Fruit fly (Drosophila melanogaster): ENCODE results near the gene LysX.

The LysX gene

dm6 chr3L:1204674-1205547, 9.8 kb upstream of the LysX start, which contains the start of gene CG9119 (continued):
- TF ChIP-seq CG18599 (GFP tag; optimal IDR thresholded peaks at IDR 0.05) (peak; percentile 86), Stat92E (GFP tag; optimal IDR thresholded peaks at IDR 0.05) (no peak), CG9797 (GFP tag; optimal IDR thresholded peaks at IDR 0.05) (no peak), fd3F (GFP tag; optimal IDR thresholded peaks at IDR 0.05) (peak; percentile 47), CG17328 (GFP tag; IDR thresholded peaks at IDR 0.05) (0 out of 2 replicates have a peak, but pooled peaks have one; percentile 24), CG10366 (GFP tag; IDR thresholded peaks at IDR 0.05) (peak; percentile 44), CG18619 (GFP tag; optimal IDR thresholded peaks at IDR 0.05) (peak; percentile 63), Fer1 (GFP tag; optimal IDR thresholded peaks at IDR 0.05) (peak; percentile 76), crc (GFP tag; optimal IDR thresholded peaks at IDR 0.05) (peak; percentile 51), emc (GFP tag; optimal IDR thresholded peaks at IDR 0.05) (peak; percentile 42), CG16863 (GFP tag; optimal IDR thresholded peaks at IDR 0.05) (peak; percentile 58), sr (GFP tag; IDR thresholded peaks at IDR 0.05) (no peak; the same call in 2 of the 3 replicates), cas (GFP tag; IDR thresholded peaks at IDR 0.05) (0 out of 2 replicates have a peak, but pooled peaks have one; percentile 12), CG11093 (GFP tag; IDR thresholded peaks at IDR 0.05) (peak; percentile 51; the same call in 1 of the 3 replicates), wdn (GFP tag; IDR thresholded peaks at IDR 0.05) (0 out of 2 replicates have a peak, but pooled peaks have one; percentile 47), crp (GFP tag; optimal IDR thresholded peaks at IDR 0.05) (no peak), ewg (GFP tag; optimal IDR thresholded peaks at IDR 0.05) (peak; percentile 38), CG5180 (GFP tag; optimal IDR thresholded peaks at IDR 0.05) (peak; percentile 41), Oaz (GFP tag; IDR thresholded peaks at IDR 0.05) (no peak), CG8359 (GFP tag; optimal IDR thresholded peaks at IDR 0.05; ENCODE audit: borderline replicate concordance) (peak; percentile 17), pnt (GFP tag; optimal IDR thresholded peaks at IDR 0.05) (peak; percentile 64), Chrac-16 (GFP tag; optimal IDR thresholded peaks at IDR 0.05) (peak; percentile 42), CG1233 (GFP tag; optimal IDR thresholded peaks at IDR 0.05) (peak; percentile 66), B-H1 (GFP tag; IDR thresholded peaks at IDR 0.05) (0 out of 3 replicates have a peak, but pooled peaks have one; percentile 30), row (GFP tag; IDR thresholded peaks at IDR 0.05) (peak; percentile 89), NC2α (GFP tag; optimal IDR thresholded peaks at IDR 0.05) (peak; percentile 21), tap (tag; optimal IDR thresholded peaks at IDR 0.05) (peak; percentile 49), CG9876 (GFP tag; optimal IDR thresholded peaks at IDR 0.05) (peak; percentile 57), CG17385 (GFP tag; optimal IDR thresholded peaks at IDR 0.05) (peak; percentile 60), Six4 (GFP tag; optimal IDR thresholded peaks at IDR 0.05) (peak; percentile 54), phol (tag; optimal IDR thresholded peaks at IDR 0.05) (peak; percentile 60), ems (GFP tag; optimal IDR thresholded peaks at IDR 0.05) (peak; percentile 35), Fer3 (tag; optimal IDR thresholded peaks at IDR 0.05) (peak; percentile 47), sens-2 (GFP tag; IDR thresholded peaks at IDR 0.05) (no peak), CG11504 (tag; optimal IDR thresholded peaks at IDR 0.05) (peak; percentile 75), CG10209 (GFP tag; optimal IDR thresholded peaks at IDR 0.05) (peak; percentile 74), CG11723 (GFP tag; optimal IDR thresholded peaks at IDR 0.05) (peak; percentile 37), gcm (GFP tag; optimal IDR thresholded peaks at IDR 0.05) (peak; percentile 41), usp (GFP tag; optimal IDR thresholded peaks at IDR 0.05) (no peak), CG2199 (GFP tag; IDR thresholded peaks at IDR 0.05) (no peak), CG3065 (GFP tag; optimal IDR thresholded peaks at IDR 0.05) (no peak), gro (GFP tag; optimal IDR thresholded peaks at IDR 0.05) (no peak), Ssrp (tag; optimal IDR thresholded peaks at IDR 0.05) (peak; percentile 59), bcd (GFP tag; optimal IDR thresholded peaks at IDR 0.05) (peak; percentile 73), CG6683 (GFP tag; optimal IDR thresholded peaks at IDR 0.05) (peak; percentile 54), Oli (tag; optimal IDR thresholded peaks at IDR 0.05) (peak; percentile 72), CG18764 (GFP tag; optimal IDR thresholded peaks at IDR 0.05) (no peak), sd (tag; optimal IDR thresholded peaks at IDR 0.05) (peak; percentile 27)
